Worm (Caenorhabditis elegans): ENCODE measurements around the gene cdh-3.

The cdh-3 gene

ce11 chrIII:7730331-7730730 is 23.9 kb downstream of the cdh-3 start (continued):
- no peak for TF ChIP-seq ctbp-1 (GFP tag; IDR thresholded peaks at IDR 0.05)
- no peak for TF ChIP-seq nhr-10 (tag; optimal IDR thresholded peaks at IDR 0.05)
- no peak for TF ChIP-seq unc-130 (GFP tag; optimal IDR thresholded peaks at IDR 0.05)
- no peak for TF ChIP-seq arid-1 (GFP tag; conservative IDR thresholded peaks at IDR 0.05)
- TF ChIP-seq ZK337.2 (GFP tag; IDR thresholded peaks at IDR 0.05), result no peak
- peak; percentile 44; the same call in 1 of the 2 replicates for TF ChIP-seq tra-1 (GFP tag; IDR thresholded peaks at IDR 0.05)
- TF ChIP-seq dmd-8 (GFP tag; IDR thresholded peaks at IDR 0.05), result no peak
- TF ChIP-seq ZK546.5 (tag; optimal IDR thresholded peaks at IDR 0.05), result no peak
- no peak for TF ChIP-seq lim-7 (GFP tag; IDR thresholded peaks at IDR 0.05)
- TF ChIP-seq Y48G9A.11 (GFP tag; IDR thresholded peaks at IDR 0.05), result no peak

- TF ChIP-seq nhr-6 (tag; optimal IDR thresholded peaks at IDR 0.05) (no peak), daf-16 (GFP tag; optimal IDR thresholded peaks at IDR 0.05) (peak in 1 of 2 experiments; percentile 68), daf-16 (tag; optimal IDR thresholded peaks at IDR 0.05) (peak; percentile 25), hmg-1.1 (GFP tag; IDR thresholded peaks at IDR 0.05) (peak; percentile 49), egl-27 (tag; optimal IDR thresholded peaks at IDR 0.05) (no peak), nhr-111 (GFP tag; optimal IDR thresholded peaks at IDR 0.05) (no peak), lir-3 (tag; optimal IDR thresholded peaks at IDR 0.05) (no peak), saeg-2 (GFP tag; IDR thresholded peaks at IDR 0.05) (no peak), fkh-10 (GFP tag; optimal IDR thresholded peaks at IDR 0.05) (peak; percentile 81), D1046.2 (GFP tag; IDR thresholded peaks at IDR 0.05) (no peak), pqm-1 (tag; optimal IDR thresholded peaks at IDR 0.05) (no peak), nhr-11 (tag; optimal IDR thresholded peaks at IDR 0.05) (peak; percentile 91), nhr-237 (tag; optimal IDR thresholded peaks at IDR 0.05) (no peak), sdz-12 (GFP tag; optimal IDR thresholded peaks at IDR 0.05) (no peak), daf-8 (GFP tag; IDR thresholded peaks at IDR 0.05) (no peak), nhr-41 (GFP tag; IDR thresholded peaks at IDR 0.05) (no peak), gei-8 (GFP tag; optimal IDR thresholded peaks at IDR 0.05) (no peak), vab-7 (GFP tag; IDR thresholded peaks at IDR 0.05) (no peak; the same call in 1 of the 2 replicates), tra-1 (GFP tag; IDR thresholded peaks at IDR 0.05) (no peak; the same call in 1 of the 2 replicates), ctbp-1 (GFP tag; IDR thresholded peaks at IDR 0.05) (peak; percentile 73; the same call in 1 of the 2 replicates), lin-39 (tag; optimal IDR thresholded peaks at IDR 0.05) (no peak), attf-4 (tag; optimal IDR thresholded peaks at IDR 0.05) (no peak), skn-1 (tag; optimal IDR thresholded peaks at IDR 0.05) (no peak), aha-1 (tag) (peak; percentile 88), zfp-2 (tag; optimal IDR thresholded peaks at IDR 0.05) (no peak), ama-1 (optimal IDR thresholded peaks at IDR 0.05) (peak; percentile 72), set-16 (GFP tag; IDR thresholded peaks at IDR 0.05) (peak; percentile 93), hlh-30 (tag; optimal IDR thresholded peaks at IDR 0.05; ENCODE audit: insufficient read depth) (peak; percentile 76), R02D3.7 (tag; optimal IDR thresholded peaks at IDR 0.05) (no peak), duxl-1 (tag; optimal IDR thresholded peaks at IDR 0.05; ENCODE audit: poor library complexity) (no peak), F37D6.2 (tag; optimal IDR thresholded peaks at IDR 0.05) (peak; percentile 48), ceh-28 (tag; optimal IDR thresholded peaks at IDR 0.05) (no peak), mdl-1 (tag; optimal IDR thresholded peaks at IDR 0.05) (peak; percentile 26 to 57), jun-1 (tag; optimal IDR thresholded peaks at IDR 0.05) (no peak), zip-2 (tag; optimal IDR thresholded peaks at IDR 0.05) (no peak), nhr-102 (tag; optimal IDR thresholded peaks at IDR 0.05) (no peak), ztf-7 (tag; optimal IDR thresholded peaks at IDR 0.05) (no peak), T20F7.1 (GFP tag; optimal IDR thresholded peaks at IDR 0.05) (no peak), lin-15B (tag; optimal IDR thresholded peaks at IDR 0.05) (no peak), nhr-77 (tag; optimal IDR thresholded peaks at IDR 0.05) (peak; percentile 56), hlh-11 (tag; optimal IDR thresholded peaks at IDR 0.05) (peak; percentile 79), Y75B8A.6 (GFP tag; IDR thresholded peaks at IDR 0.05) (no peak), spr-3 (GFP tag; optimal IDR thresholded peaks at IDR 0.05) (no peak), ceh-62 (tag; optimal IDR thresholded peaks at IDR 0.05) (no peak)
Observed at ce11 chrIII:7729534-7730061, 24.6 kb downstream of the cdh-3 start, which contains the start of gene ZK112.4. Gene ZK112.4 (minus strand): TSS chrIII:7730011.
